Worm (Caenorhabditis elegans): ENCODE measurements around the gene nspg-6.
A peak's percentile ranks its signal among the peaks of the same experiment; 100 is the strongest.

Gene nspg-6

ce11 chrIII:7335220-7335619 lies 20.4 kb upstream of the nspg-6 start, which contains the start of gene F56C9.10 (continued):
- TF ChIP-seq jun-1 (tag; optimal IDR thresholded peaks at IDR 0.05): peak; percentile 49
- TF ChIP-seq swsn-7 (tag; optimal IDR thresholded peaks at IDR 0.05): peak; percentile 85
- peak; percentile 87 for TF ChIP-seq mep-1 (tag; optimal IDR thresholded peaks at IDR 0.05)
- peak; percentile 86 for TF ChIP-seq nhr-19 (GFP tag; conservative IDR thresholded peaks at IDR 0.05)
- no peak for TF ChIP-seq ceh-63 (GFP tag; optimal IDR thresholded peaks at IDR 0.05)
- TF ChIP-seq snpc-4 (tag; optimal IDR thresholded peaks at IDR 0.05): peak; percentile 64
- peak; percentile 66 to 88 (median 70) for TF ChIP-seq ceh-82 (tag; optimal IDR thresholded peaks at IDR 0.05)
- TF ChIP-seq tbx-2 (tag; optimal IDR thresholded peaks at IDR 0.05): peak; percentile 85
- TF ChIP-seq elt-3 (tag; optimal IDR thresholded peaks at IDR 0.05): peak in 3 of 6 experiments; percentile 58 to 86 (median 80)
- no peak for TF ChIP-seq pqm-1 (tag; optimal IDR thresholded peaks at IDR 0.05)
- TF ChIP-seq nhr-90 (tag; optimal IDR thresholded peaks at IDR 0.05; ENCODE audit: poor library complexity): peak; percentile 81
- peak; percentile 87 for TF ChIP-seq ztf-4 (tag; optimal IDR thresholded peaks at IDR 0.05)
- no peak for TF ChIP-seq aha-1 (tag; optimal IDR thresholded peaks at IDR 0.05)
- TF ChIP-seq nhr-20 (tag; optimal IDR thresholded peaks at IDR 0.05): peak; percentile 94
- TF ChIP-seq vab-15 (tag; optimal IDR thresholded peaks at IDR 0.05): no peak
- no peak for TF ChIP-seq nhr-28 (tag; optimal IDR thresholded peaks at IDR 0.05)
- TF ChIP-seq dpl-1 (GFP tag; optimal IDR thresholded peaks at IDR 0.05): peak; percentile 65 to 72 (median 69)
- no peak for TF ChIP-seq zag-1 (tag; optimal IDR thresholded peaks at IDR 0.05)
- no peak for TF ChIP-seq nhr-84 (tag; optimal IDR thresholded peaks at IDR 0.05)
- TF ChIP-seq nhr-76 (tag; optimal IDR thresholded peaks at IDR 0.05): no peak
- no peak for TF ChIP-seq nhr-12 (tag; optimal IDR thresholded peaks at IDR 0.05)
- TF ChIP-seq nhr-11 (tag; optimal IDR thresholded peaks at IDR 0.05): peak; percentile 80
- TF ChIP-seq efl-1 (optimal IDR thresholded peaks at IDR 0.05): peak; percentile 81 to 82
- peak; percentile 67 to 95 for TF ChIP-seq efl-1 (GFP tag; optimal IDR thresholded peaks at IDR 0.05 in 1 of 2)
- no peak for TF ChIP-seq C34B4.2 (tag; optimal IDR thresholded peaks at IDR 0.05)
- peak; percentile 92 for TF ChIP-seq nhr-85 (tag)
- peak; percentile 100 for TF ChIP-seq blmp-1 (tag; optimal IDR thresholded peaks at IDR 0.05)
- TF ChIP-seq lin-15B (tag; optimal IDR thresholded peaks at IDR 0.05): peak; percentile 40
- peak; percentile 42 for TF ChIP-seq C04F5.9 (tag; optimal IDR thresholded peaks at IDR 0.05)
- TF ChIP-seq unc-98 (GFP tag; IDR thresholded peaks at IDR 0.05): peak; percentile 46
- peak; percentile 91 for TF ChIP-seq C16A3.4 (tag; optimal IDR thresholded peaks at IDR 0.05)
- no peak for TF ChIP-seq nhr-237 (tag; optimal IDR thresholded peaks at IDR 0.05)
- TF ChIP-seq Y116A8C.19 (tag; optimal IDR thresholded peaks at IDR 0.05; ENCODE audit: borderline replicate concordance): no peak
- TF ChIP-seq unc-62 (GFP tag; optimal IDR thresholded peaks at IDR 0.05): no peak
- TF ChIP-seq xbp-1 (tag; optimal IDR thresholded peaks at IDR 0.05): peak; percentile 75
- no peak for TF ChIP-seq hpl-2 (GFP tag; optimal IDR thresholded peaks at IDR 0.05)
- TF ChIP-seq fkh-4 (tag; optimal IDR thresholded peaks at IDR 0.05; ENCODE audit: borderline replicate concordance): no peak
- no peak for TF ChIP-seq ces-1 (GFP tag; optimal IDR thresholded peaks at IDR 0.05)
- no peak for TF ChIP-seq mab-9 (GFP tag; IDR thresholded peaks at IDR 0.05)
- TF ChIP-seq efl-3 (GFP tag; optimal IDR thresholded peaks at IDR 0.05): no peak
- no peak for TF ChIP-seq ets-5 (GFP tag; IDR thresholded peaks at IDR 0.05)
- TF ChIP-seq ceh-88 (GFP tag; IDR thresholded peaks at IDR 0.05): 0 out of 2 replicates have a peak, but pooled peaks have one; percentile 42
- peak; percentile 86 for TF ChIP-seq skn-1 (tag; optimal IDR thresholded peaks at IDR 0.05)
- TF ChIP-seq nhr-47 (tag; optimal IDR thresholded peaks at IDR 0.05): peak; percentile 86
- TF ChIP-seq lin-35 (GFP tag; optimal IDR thresholded peaks at IDR 0.05): peak; percentile 81 to 88
- peak; percentile 97 for TF ChIP-seq lin-14 (GFP tag; optimal IDR thresholded peaks at IDR 0.05)
- no peak for TF ChIP-seq sptf-1 (tag; optimal IDR thresholded peaks at IDR 0.05)
- TF ChIP-seq dsc-1 (tag; optimal IDR thresholded peaks at IDR 0.05): peak; percentile 52
- TF ChIP-seq aly-2 (tag; optimal IDR thresholded peaks at IDR 0.05): peak; percentile 34
- TF ChIP-seq unc-86 (tag; optimal IDR thresholded peaks at IDR 0.05): peak; percentile 65
- peak; percentile 60 for TF ChIP-seq irx-1 (tag; optimal IDR thresholded peaks at IDR 0.05)
- TF ChIP-seq ceh-8 (GFP tag; optimal IDR thresholded peaks at IDR 0.05): no peak
- peak; percentile 32 to 79 for TF ChIP-seq egl-27 (tag; optimal IDR thresholded peaks at IDR 0.05)
- peak; percentile 80 for TF ChIP-seq fos-1 (tag; optimal IDR thresholded peaks at IDR 0.05)
- peak; percentile 43 for TF ChIP-seq sox-4 (tag; optimal IDR thresholded peaks at IDR 0.05)
